Worm (Caenorhabditis elegans) whole organism, L4 larva: ENCODE results near the gene knl-1.

ENCODE experiments used
- F26F4.8 ChIP-seq: fragments of 200-800 bp; sonication (Bioruptor generic); conservative IDR thresholded peaks from 2 replicates; pipeline ENCODE4 v1.3.6; 2022; ENCODE audit warnings: missing genetic modification characterization, missing compliant biosample characterization
- R02D3.7 ChIP-seq: fragments of 150-350 bp; sonication (generic microtip); optimal IDR thresholded peaks from 3 replicates; lab custom pipeline; 2014; ENCODE audit warnings: missing biosample characterization, missing genetic modification characterization
- Y105C5A.15 ChIP-seq: fragments of 200-800 bp; sonication (Bioruptor generic); IDR thresholded peaks from 2 replicates; pipeline ENCODE4 v1.3.6; 2022; ENCODE audit warnings: missing genetic modification characterization, missing compliant biosample characterization
- Y48G9A.11 ChIP-seq: fragments of 200-800 bp; sonication (Bioruptor generic); IDR thresholded peaks from 2 replicates; pipeline ENCODE4 v1.3.6; 2022; ENCODE audit warnings: missing genetic modification reagents, missing genetic modification characterization, missing compliant biosample characterization
- Y5F2A.4 ChIP-seq: fragments of 200-800 bp; sonication (Bioruptor generic); optimal IDR thresholded peaks from 2 replicates; lab custom pipeline; 2018; ENCODE audit warnings: mild to moderate bottlenecking, missing genetic modification characterization, missing compliant biosample characterization
- ZK546.5 ChIP-seq, 2 experiments: sonication (generic microtip); optimal IDR thresholded peaks; 2 replicates each; lab custom pipeline; 2017; ENCODE audit warnings: missing biosample characterization in 2 of 2, missing genetic modification characterization in 2 of 2
- ceh-82 ChIP-seq: sonication (generic microtip); optimal IDR thresholded peaks from 2 replicates; lab custom pipeline; 2017; ENCODE audit warnings: missing biosample characterization, missing genetic modification characterization
- cey-2 ChIP-seq: sonication (generic microtip); optimal IDR thresholded peaks from 3 replicates; lab custom pipeline; 2017; ENCODE audit warnings: missing genetic modification characterization, mild to moderate bottlenecking, missing compliant biosample characterization, antibody characterized with exemption, borderline replicate concordance; ENCODE audit not compliant: insufficient read depth
- ctbp-1 ChIP-seq: fragments of 200-800 bp; sonication (Bioruptor generic); IDR thresholded peaks from 2 replicates; pipeline ENCODE4 v1.3.6; 2022; ENCODE audit warnings: missing genetic modification reagents, missing genetic modification characterization, missing compliant biosample characterization
- daf-12 ChIP-seq: fragments of 150-350 bp; optimal IDR thresholded peaks from 2 replicates; lab custom pipeline; 2014; ENCODE audit warnings: missing biosample characterization, missing genetic modification reagents, missing genetic modification characterization
- duxl-1 ChIP-seq: sonication (generic microtip); optimal IDR thresholded peaks from 2 replicates; lab custom pipeline; 2016; ENCODE audit warnings: mild to moderate bottlenecking, missing genetic modification characterization, moderate library complexity, missing compliant biosample characterization; ENCODE audit not compliant: poor library complexity
- dve-1 ChIP-seq: sonication (generic microtip); optimal IDR thresholded peaks from 2 replicates; lab custom pipeline; 2017; ENCODE audit warnings: antibody characterized with exemption, mild to moderate bottlenecking, missing genetic modification characterization, missing compliant biosample characterization; ENCODE audit not compliant: insufficient read depth
- fos-1 ChIP-seq: fragments of 150-350 bp; optimal IDR thresholded peaks from 2 replicates; lab custom pipeline; 2014; ENCODE audit warnings: missing biosample characterization, missing genetic modification characterization
- hlh-11 ChIP-seq: fragments of 200-800 bp; sonication (Bioruptor generic); optimal IDR thresholded peaks from 2 replicates; lab custom pipeline; 2018; ENCODE audit warnings: mild to moderate bottlenecking, missing genetic modification characterization, missing compliant biosample characterization
- hlh-30 ChIP-seq: sonication (generic microtip); optimal IDR thresholded peaks from 2 replicates; lab custom pipeline; 2017; ENCODE audit warnings: antibody characterized with exemption, mild to moderate bottlenecking, missing genetic modification characterization, missing compliant biosample characterization; ENCODE audit not compliant: insufficient read depth
- hmg-1.1 ChIP-seq: fragments of 200-800 bp; sonication (Bioruptor generic); IDR thresholded peaks from 2 replicates; pipeline ENCODE4 v1.3.6; 2022; ENCODE audit warnings: missing genetic modification reagents, missing genetic modification characterization, missing compliant biosample characterization
- jun-1 ChIP-seq: fragments of 150-350 bp; optimal IDR thresholded peaks from 2 replicates; lab custom pipeline; 2014; ENCODE audit warnings: missing biosample characterization, missing genetic modification reagents, missing genetic modification characterization
- lin-1 ChIP-seq: fragments of 200-800 bp; sonication (Bioruptor generic); IDR thresholded peaks from 2 replicates; pipeline ENCODE4 v1.3.6; 2022; ENCODE audit warnings: missing genetic modification reagents, missing genetic modification characterization, missing compliant biosample characterization
- lin-15B ChIP-seq: fragments of 150-350 bp; sonication (generic microtip); optimal IDR thresholded peaks from 3 replicates; lab custom pipeline; 2014; ENCODE audit warnings: missing biosample characterization, missing genetic modification characterization
- lin-38 ChIP-seq: fragments of 200-800 bp; sonication (Bioruptor generic); IDR thresholded peaks from 2 replicates; pipeline ENCODE4 v1.3.6; 2022; ENCODE audit warnings: missing genetic modification reagents, missing genetic modification characterization, missing compliant biosample characterization
- lin-39 ChIP-seq: fragments of 150-350 bp; optimal IDR thresholded peaks from 2 replicates; lab custom pipeline; 2014; ENCODE audit warnings: missing biosample characterization, missing genetic modification reagents, missing genetic modification characterization
- lir-3 ChIP-seq: sonication (generic microtip); optimal IDR thresholded peaks from 2 replicates; lab custom pipeline; 2016; ENCODE audit warnings: mild to moderate bottlenecking, missing genetic modification characterization, missing compliant biosample characterization
- mxl-3 ChIP-seq: fragments of 200-800 bp; sonication (Bioruptor generic); optimal IDR thresholded peaks from 2 replicates; lab custom pipeline; 2018; ENCODE audit warnings: mild to moderate bottlenecking, missing genetic modification characterization, missing compliant biosample characterization
- nhr-11 ChIP-seq: fragments of 150-350 bp; optimal IDR thresholded peaks from 2 replicates; lab custom pipeline; 2014; ENCODE audit warnings: missing biosample characterization, missing genetic modification characterization
- nhr-28 ChIP-seq: fragments of 150-350 bp; optimal IDR thresholded peaks from 2 replicates; lab custom pipeline; 2014; ENCODE audit warnings: missing biosample characterization, missing genetic modification characterization
- nhr-41 ChIP-seq: fragments of 200-800 bp; sonication (Bioruptor generic); IDR thresholded peaks from 2 replicates; pipeline ENCODE4 v1.3.6; 2022; ENCODE audit warnings: missing genetic modification reagents, missing genetic modification characterization, missing compliant biosample characterization
- nhr-42 ChIP-seq: fragments of 200-800 bp; sonication (Bioruptor generic); IDR thresholded peaks from 2 replicates; pipeline ENCODE4 v1.3.6; 2022; ENCODE audit warnings: missing genetic modification characterization, missing compliant biosample characterization
- nhr-6 ChIP-seq: fragments of 150-350 bp; optimal IDR thresholded peaks from 2 replicates; lab custom pipeline; 2014; ENCODE audit warnings: missing biosample characterization, missing genetic modification characterization
- nhr-76 ChIP-seq: fragments of 150-350 bp; optimal IDR thresholded peaks from 2 replicates; lab custom pipeline; 2014; ENCODE audit warnings: missing biosample characterization, missing genetic modification characterization
- nhr-77 ChIP-seq: fragments of 150-350 bp; optimal IDR thresholded peaks from 2 replicates; lab custom pipeline; 2014; ENCODE audit warnings: missing biosample characterization, missing genetic modification characterization
- php-3 ChIP-seq: fragments of 200-800 bp; sonication (Bioruptor generic); IDR thresholded peaks from 2 replicates; pipeline ENCODE4 v1.3.6; 2022; ENCODE audit warnings: missing genetic modification reagents, missing genetic modification characterization, missing compliant biosample characterization
- saeg-2 ChIP-seq: fragments of 200-800 bp; sonication (Bioruptor generic); IDR thresholded peaks from 2 replicates; pipeline ENCODE4 v1.3.6; 2022; ENCODE audit warnings: missing genetic modification reagents, missing genetic modification characterization, missing compliant biosample characterization
- sdz-12 ChIP-seq: fragments of 200-800 bp; sonication (Bioruptor generic); optimal IDR thresholded peaks from 2 replicates; lab custom pipeline; 2018; ENCODE audit warnings: mild to moderate bottlenecking, missing genetic modification characterization, missing compliant biosample characterization
- set-16 ChIP-seq: fragments of 200-800 bp; sonication (Bioruptor generic); IDR thresholded peaks from 2 replicates; pipeline ENCODE4 v1.3.6; 2022; ENCODE audit warnings: missing genetic modification reagents, missing genetic modification characterization, missing compliant biosample characterization
- skn-1 ChIP-seq: fragments of 150-350 bp; optimal IDR thresholded peaks from 2 replicates; lab custom pipeline; 2014; ENCODE audit warnings: missing biosample characterization, missing genetic modification characterization
- snpc-1.2 ChIP-seq: fragments of 200-800 bp; sonication (Bioruptor generic); IDR thresholded peaks from 2 replicates; pipeline ENCODE4 v1.3.6; 2022; ENCODE audit warnings: missing genetic modification reagents, missing genetic modification characterization, missing compliant biosample characterization
- snpc-4 ChIP-seq: fragments of 150-350 bp; optimal IDR thresholded peaks from 2 replicates; lab custom pipeline; 2014; ENCODE audit warnings: missing biosample characterization, missing genetic modification characterization
- spr-3 ChIP-seq: fragments of 200-800 bp; sonication (Bioruptor generic); optimal IDR thresholded peaks from 2 replicates; lab custom pipeline; 2018; ENCODE audit warnings: mild to moderate bottlenecking, missing genetic modification characterization, missing compliant biosample characterization
- tra-1 ChIP-seq: fragments of 200-800 bp; sonication (Bioruptor generic); IDR thresholded peaks from 2 replicates; pipeline ENCODE4 v1.3.6; 2022; ENCODE audit warnings: missing genetic modification reagents, missing genetic modification characterization, missing compliant biosample characterization
- unc-39 ChIP-seq: sonication (generic microtip); optimal IDR thresholded peaks from 2 replicates; lab custom pipeline; 2017; ENCODE audit warnings: missing biosample characterization, missing genetic modification characterization
- unc-62 ChIP-seq, 3 experiments: fragments of 150-350 bp in 1 of 3; sonication (generic microtip); optimal IDR thresholded peaks in 2 of 3; peaks in 1 of 3; 1 replicate in 1 of 3; 2 replicates in 2 of 3; lab custom pipeline; 2014 to 2017; ENCODE audit warnings: missing biosample characterization in 3 of 3, missing genetic modification characterization in 3 of 3, missing genetic modification reagents in 3 of 3, missing genotype in 1 of 3
- vab-7 ChIP-seq: fragments of 200-800 bp; sonication (Bioruptor generic); IDR thresholded peaks from 2 replicates; pipeline ENCODE4 v1.3.6; 2022; ENCODE audit warnings: missing genetic modification reagents, missing genetic modification characterization, missing compliant biosample characterization
- zfp-2 ChIP-seq: sonication (generic microtip); optimal IDR thresholded peaks from 2 replicates; lab custom pipeline; 2016; ENCODE audit warnings: mild to moderate bottlenecking, missing genetic modification characterization, missing compliant biosample characterization

Gene knl-1

DNA sequence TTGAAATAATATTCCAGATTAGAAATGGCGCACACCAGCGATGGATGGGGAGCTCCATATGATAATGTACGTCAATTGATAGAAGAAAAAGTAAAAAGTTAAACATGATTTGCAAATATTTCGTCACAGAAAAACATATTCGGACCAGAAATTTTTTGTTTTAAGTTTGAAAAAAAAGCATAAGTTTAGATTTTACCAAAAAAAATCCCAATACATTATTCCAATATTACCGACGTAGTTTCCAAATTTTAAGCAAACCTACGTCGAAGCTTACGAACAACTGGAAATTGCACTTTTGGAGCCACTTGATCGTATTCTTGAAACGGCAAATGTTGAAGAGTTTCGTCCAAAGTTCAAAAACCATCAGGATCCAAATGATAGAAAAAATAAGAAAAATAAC is 17.8 kb upstream of the knl-1 start, which contains the start of gene henn-1 (continued):
- TF ChIP-seq unc-39 (no peak), lin-38 (GFP tag; lab: Robert Waterston, UW) (no peak), nhr-41 (GFP tag; lab: Robert Waterston, UW) (no peak), lir-3 (tag; lab: Kevin White, UChicago) (no peak), jun-1 (tag; lab: Kevin White, UChicago) (no peak), lin-15B (tag; lab: Kevin White, UChicago) (no peak), dve-1 (tag; lab: Kevin White, UChicago) (peak; percentile 16), lin-1 (GFP tag; lab: Robert Waterston, UW) (no peak), php-3 (GFP tag; lab: Robert Waterston, UW) (no peak), ZK546.5 (tag; optimal IDR thresholded peaks at IDR 0.05; lab: Kevin White, UChicago) (no peak), zfp-2 (tag; lab: Kevin White, UChicago) (no peak), vab-7 (no peak), sdz-12 (GFP tag; lab: Kevin White, UChicago) (peak; percentile 27), snpc-1.2 (GFP tag; lab: Robert Waterston, UW) (no peak), skn-1 (no peak), ctbp-1 (GFP tag; lab: Robert Waterston, UW) (0 out of 2 replicates have a peak, but pooled peaks have one; percentile 8), nhr-6 (no peak), duxl-1 (no peak), ceh-82 (tag; lab: Kevin White, UChicago) (no peak), Y5F2A.4 (GFP tag; lab: Kevin White, UChicago) (no peak), lin-39 (tag; lab: Kevin White, UChicago) (peak; percentile 48), nhr-76 (tag; lab: Kevin White, UChicago) (no peak), R02D3.7 (tag; lab: Kevin White, UChicago) (no peak), tra-1 (GFP tag; lab: Robert Waterston, UW) (no peak), Y48G9A.11 (GFP tag; lab: Robert Waterston, UW) (no peak), spr-3 (GFP tag; lab: Kevin White, UChicago) (no peak), saeg-2 (GFP tag; lab: Robert Waterston, UW) (no peak)

DNA sequence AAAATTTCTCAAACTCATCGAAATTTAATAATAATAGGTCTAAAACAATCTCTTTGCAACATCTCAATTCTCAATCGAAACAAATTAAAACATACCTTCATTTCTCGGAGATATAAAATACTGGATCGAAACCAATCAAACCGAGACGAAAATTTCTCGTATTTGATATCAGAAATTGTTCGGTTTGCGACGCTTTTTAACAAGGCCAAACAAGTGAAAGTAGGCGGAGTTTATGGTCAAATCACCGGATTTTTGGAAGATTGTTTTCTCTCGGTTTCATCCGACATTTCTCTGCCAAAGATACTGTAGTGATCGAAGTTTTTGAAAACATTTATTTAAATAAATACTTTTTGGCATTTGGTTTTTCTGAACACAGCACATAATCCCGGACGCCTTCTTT is 15.1 kb upstream of the knl-1 start, which contains the start of gene C02F5.14:
Gene C02F5.14 (minus strand): TSS at position 157 of the 400 bp plus-strand sequence.
- TF ChIP-seq Y48G9A.11 (GFP tag; lab: Robert Waterston, UW) = no peak
- no peak for TF ChIP-seq mxl-3 (GFP tag; lab: Kevin White, UChicago)
- no peak for TF ChIP-seq snpc-4 (tag; lab: Kevin White, UChicago)
- TF ChIP-seq nhr-41 (GFP tag; lab: Robert Waterston, UW) = no peak
- TF ChIP-seq Y105C5A.15 = no peak
- TF ChIP-seq F26F4.8 = no peak
- no peak for TF ChIP-seq hlh-11 (tag; lab: Kevin White, UChicago)
- no peak for TF ChIP-seq nhr-77
- TF ChIP-seq unc-62 (GFP tag; optimal IDR thresholded peaks at IDR 0.05 in 1 of 2; lab: Kevin White, UChicago) = no peak
- TF ChIP-seq unc-62 (tag; optimal IDR thresholded peaks at IDR 0.05; lab: Kevin White, UChicago) = no peak
- no peak for TF ChIP-seq nhr-28 (tag; lab: Kevin White, UChicago)
- TF ChIP-seq fos-1 = no peak
- TF ChIP-seq daf-12 (tag; lab: Kevin White, UChicago) = no peak
- TF ChIP-seq hmg-1.1 (GFP tag; lab: Robert Waterston, UW) = no peak
- TF ChIP-seq php-3 (GFP tag; lab: Robert Waterston, UW) = no peak
- TF ChIP-seq hlh-30 (tag; lab: Kevin White, UChicago) = no peak
- no peak for TF ChIP-seq nhr-11 (tag; lab: Kevin White, UChicago)
- no peak for TF ChIP-seq set-16 (GFP tag; lab: Robert Waterston, UW)
- no peak for TF ChIP-seq nhr-42 (GFP tag; lab: Robert Waterston, UW)
- TF ChIP-seq cey-2 = no peak
- TF ChIP-seq dve-1 (tag; lab: Kevin White, UChicago) = no peak
- TF ChIP-seq, all 104 proteins: peak for 0
